Worm (Caenorhabditis elegans): ENCODE data around the gene F40H6.5.

Gene F40H6.5

ce11 chrIII:6039370-6039769, 16.2 kb downstream of the F40H6.5 start, which contains the start of gene ift-139:
Gene ift-139, minus strand, starts transcription at chrIII:6039470.
- no peak for TF ChIP-seq elt-2 (tag; optimal IDR thresholded peaks at IDR 0.05)

- TF ChIP-seq ceh-9 (tag; optimal IDR thresholded peaks at IDR 0.05) = no peak
- no peak for TF ChIP-seq ceh-31 (tag; optimal IDR thresholded peaks at IDR 0.05)
- no peak for TF ChIP-seq ceh-24 (tag; optimal IDR thresholded peaks at IDR 0.05)
- TF ChIP-seq ahr-1 (tag; optimal IDR thresholded peaks at IDR 0.05) = no peak
- TF ChIP-seq sox-4 (tag; optimal IDR thresholded peaks at IDR 0.05) = no peak
- TF ChIP-seq unc-42 (tag; optimal IDR thresholded peaks at IDR 0.05) = no peak
- TF ChIP-seq lin-11 (tag; optimal IDR thresholded peaks at IDR 0.05) = no peak
- TF ChIP-seq unc-86 (tag; optimal IDR thresholded peaks at IDR 0.05) = no peak
- no peak for TF ChIP-seq fkh-6 (tag; optimal IDR thresholded peaks at IDR 0.05)
- TF ChIP-seq odd-2 (tag; optimal IDR thresholded peaks at IDR 0.05) = no peak
- no peak for TF ChIP-seq ceh-48 (tag; optimal IDR thresholded peaks at IDR 0.05)
Measured at ce11 chrIII:6030483-6030882, 25.1 kb downstream of the F40H6.5 start, which contains the start of gene ZK328.6. Gene ZK328.6, minus strand, starts transcription at chrIII:6030583.

- TF ChIP-seq pax-1 (tag; optimal IDR thresholded peaks at IDR 0.05) = no peak
- TF ChIP-seq ceh-2 (tag; optimal IDR thresholded peaks at IDR 0.05) = no peak
- no peak for TF ChIP-seq pqm-1 (tag; optimal IDR thresholded peaks at IDR 0.05)
- TF ChIP-seq mec-3 (tag; optimal IDR thresholded peaks at IDR 0.05; ENCODE audit: borderline replicate concordance) = no peak
- TF ChIP-seq dmd-4 (tag; optimal IDR thresholded peaks at IDR 0.05; ENCODE audit: borderline replicate concordance) = no peak
- no peak for TF ChIP-seq hlh-15 (tag; optimal IDR thresholded peaks at IDR 0.05)
- TF ChIP-seq ceh-24 (tag; optimal IDR thresholded peaks at IDR 0.05) = no peak
- no peak for TF ChIP-seq ceh-48 (tag; optimal IDR thresholded peaks at IDR 0.05)
Measured at ce11 chrIII:6028432-6028831, 27.2 kb downstream of the F40H6.5 start, which contains the start of gene tbx-7. Gene tbx-7, minus strand, starts transcription at chrIII:6028532.

- TF ChIP-seq hlh-8 (tag; optimal IDR thresholded peaks at IDR 0.05) (no peak), mec-3 (tag; optimal IDR thresholded peaks at IDR 0.05; ENCODE audit: borderline replicate concordance) (no peak), ceh-30 (tag; optimal IDR thresholded peaks at IDR 0.05) (no peak), pqm-1 (tag; optimal IDR thresholded peaks at IDR 0.05) (no peak), npax-4 (tag; optimal IDR thresholded peaks at IDR 0.05) (no peak), hlh-13 (GFP tag; optimal IDR thresholded peaks at IDR 0.05) (no peak), pros-1 (tag; optimal IDR thresholded peaks at IDR 0.05) (no peak), unc-55 (GFP tag; optimal IDR thresholded peaks at IDR 0.05) (peak; percentile 64)
Measured at ce11 chrIII:6019512-6020209, 35.9 kb downstream of the F40H6.5 start, which contains the start of the genes npp-10 and cyk-3. Gene npp-10, minus strand, starts transcription at chrIII:6019562. Gene cyk-3, plus strand, starts transcription at chrIII:6020159.

ce11 chrIII:6013027-6013426, 42.6 kb downstream of the F40H6.5 start:
- peak; percentile 76 for TF ChIP-seq tbx-2 (tag; optimal IDR thresholded peaks at IDR 0.05)
- peak; percentile 13 for TF ChIP-seq ceh-18 (tag; optimal IDR thresholded peaks at IDR 0.05)
- TF ChIP-seq unc-42 (tag; optimal IDR thresholded peaks at IDR 0.05) = peak; percentile 33
- TF ChIP-seq hlh-6 (tag; optimal IDR thresholded peaks at IDR 0.05) = peak; percentile 38
- peak; percentile 3 for TF ChIP-seq ceh-34 (tag; optimal IDR thresholded peaks at IDR 0.05)
- TF ChIP-seq rnt-1 (tag; optimal IDR thresholded peaks at IDR 0.05) = peak; percentile 48
- TF ChIP-seq fax-1 (tag; optimal IDR thresholded peaks at IDR 0.05) = peak; percentile 62
- TF ChIP-seq F13H6.1 (tag; optimal IDR thresholded peaks at IDR 0.05) = peak; percentile 50
- TF ChIP-seq C08G9.2 (tag; optimal IDR thresholded peaks at IDR 0.05) = peak; percentile 72
- TF ChIP-seq hlh-8 (tag; optimal IDR thresholded peaks at IDR 0.05) = peak; percentile 26
- TF ChIP-seq lim-6 (tag; optimal IDR thresholded peaks at IDR 0.05) = peak; percentile 69
- peak; percentile 86 for TF ChIP-seq ceh-14 (tag; optimal IDR thresholded peaks at IDR 0.05)
- peak; percentile 3 for TF ChIP-seq zip-5 (tag; optimal IDR thresholded peaks at IDR 0.05)
- peak; percentile 73 for TF ChIP-seq ref-2 (tag; optimal IDR thresholded peaks at IDR 0.05)
- peak; percentile 93 for TF ChIP-seq ceh-31 (tag; optimal IDR thresholded peaks at IDR 0.05)
- TF ChIP-seq ceh-2 (tag; optimal IDR thresholded peaks at IDR 0.05) = peak; percentile 43
- peak; percentile 85 for TF ChIP-seq ets-4 (tag; optimal IDR thresholded peaks at IDR 0.05)
- TF ChIP-seq mec-3 (tag; optimal IDR thresholded peaks at IDR 0.05; ENCODE audit: borderline replicate concordance) = peak; percentile 63

All from whole organism, late embryonic.